Worm (Caenorhabditis elegans) whole organism, late embryonic: Measurements from ENCODE around the gene M04C3.5.

Experiments
- C08G9.2 ChIP-seq: sonication (generic microtip); optimal IDR thresholded peaks from 2 replicates; lab custom pipeline; 2016; ENCODE audit warnings: mild to moderate bottlenecking, missing genetic modification characterization, moderate library complexity, missing compliant biosample characterization
- C38D4.7 ChIP-seq: fragments of 200-800 bp; sonication (Bioruptor generic); optimal IDR thresholded peaks from 2 replicates; lab custom pipeline; 2018; ENCODE audit warnings: mild to moderate bottlenecking, missing genetic modification characterization, moderate library complexity, missing compliant biosample characterization
- K02D7.2 ChIP-seq: sonication (generic microtip); optimal IDR thresholded peaks from 2 replicates; lab custom pipeline; 2017; ENCODE audit warnings: mild to moderate bottlenecking, missing genetic modification characterization, missing compliant biosample characterization
- T23F11.4 ChIP-seq: fragments of 200-800 bp; sonication (Bioruptor generic); optimal IDR thresholded peaks from 2 replicates; lab custom pipeline; 2018; ENCODE audit warnings: mild to moderate bottlenecking, missing genetic modification characterization, missing compliant biosample characterization
- Y22D7AL.16 ChIP-seq: sonication (generic microtip); optimal IDR thresholded peaks from 2 replicates; lab custom pipeline; 2016; ENCODE audit warnings: missing genetic modification characterization, missing compliant biosample characterization
- ahr-1 ChIP-seq: sonication (generic microtip); optimal IDR thresholded peaks from 2 replicates; lab custom pipeline; 2016; ENCODE audit warnings: missing genetic modification characterization, missing compliant biosample characterization
- ceh-2 ChIP-seq: sonication (generic microtip); optimal IDR thresholded peaks from 2 replicates; lab custom pipeline; 2016; ENCODE audit warnings: missing genotype, missing genetic modification characterization, missing compliant biosample characterization
- ceh-24 ChIP-seq: sonication (generic microtip); optimal IDR thresholded peaks from 2 replicates; lab custom pipeline; 2016; ENCODE audit warnings: mild to moderate bottlenecking, missing genetic modification characterization, missing compliant biosample characterization
- ceh-30 ChIP-seq: fragments of 150-350 bp; optimal IDR thresholded peaks from 2 replicates; lab custom pipeline; 2014; ENCODE audit warnings: missing biosample characterization, missing genetic modification characterization
- ceh-31 ChIP-seq: sonication (generic microtip); optimal IDR thresholded peaks from 2 replicates; lab custom pipeline; 2016; ENCODE audit warnings: missing genetic modification characterization, missing compliant biosample characterization
- ceh-34 ChIP-seq: sonication (generic microtip); optimal IDR thresholded peaks from 2 replicates; lab custom pipeline; 2016; ENCODE audit warnings: mild to moderate bottlenecking, missing genetic modification characterization, missing compliant biosample characterization
- ceh-48 ChIP-seq: sonication (generic microtip); optimal IDR thresholded peaks from 2 replicates; lab custom pipeline; 2016; ENCODE audit warnings: missing genetic modification characterization, inconsistent platforms, missing compliant biosample characterization
- ceh-6 ChIP-seq: fragments of 200-800 bp; sonication (Bioruptor generic); optimal IDR thresholded peaks from 2 replicates; lab custom pipeline; 2018; ENCODE audit warnings: mild to moderate bottlenecking, missing genetic modification characterization, missing compliant biosample characterization
- che-1 ChIP-seq: sonication (generic microtip); optimal IDR thresholded peaks from 2 replicates; lab custom pipeline; 2016; ENCODE audit warnings: mild to moderate bottlenecking, missing genetic modification characterization, missing compliant biosample characterization
- dve-1 ChIP-seq: sonication (generic microtip); optimal IDR thresholded peaks from 2 replicates; lab custom pipeline; 2017; ENCODE audit warnings: antibody characterized with exemption, mild to moderate bottlenecking, missing genetic modification characterization, missing compliant biosample characterization
- elt-4 ChIP-seq: sonication (generic microtip); optimal IDR thresholded peaks from 2 replicates; lab custom pipeline; 2016; ENCODE audit warnings: missing genetic modification characterization, missing compliant biosample characterization
- gmeb-2 ChIP-seq: sonication (generic microtip); optimal IDR thresholded peaks from 2 replicates; lab custom pipeline; 2016; ENCODE audit warnings: missing genetic modification characterization, inconsistent platforms, missing compliant biosample characterization
- hlh-13 ChIP-seq: fragments of 200-800 bp; sonication (Bioruptor generic); optimal IDR thresholded peaks from 2 replicates; lab custom pipeline; 2018; ENCODE audit warnings: mild to moderate bottlenecking, missing genetic modification characterization, missing compliant biosample characterization
- hlh-6 ChIP-seq: sonication (generic microtip); optimal IDR thresholded peaks from 2 replicates; lab custom pipeline; 2016; ENCODE audit warnings: missing genotype, missing genetic modification characterization, missing compliant biosample characterization
- lim-6 ChIP-seq: sonication (generic microtip); optimal IDR thresholded peaks from 2 replicates; lab custom pipeline; 2016; ENCODE audit warnings: missing genetic modification characterization, missing compliant biosample characterization
- madf-2 ChIP-seq: sonication (generic microtip); optimal IDR thresholded peaks from 2 replicates; lab custom pipeline; 2017; ENCODE audit warnings: missing genetic modification characterization, missing compliant biosample characterization
- mec-3 ChIP-seq: sonication (generic microtip); optimal IDR thresholded peaks from 2 replicates; lab custom pipeline; 2016; ENCODE audit warnings: borderline replicate concordance, missing genetic modification characterization, missing compliant biosample characterization
- nhr-11 ChIP-seq: fragments of 150-350 bp; optimal IDR thresholded peaks from 2 replicates; lab custom pipeline; 2014; ENCODE audit warnings: missing biosample characterization, missing genetic modification characterization
- nhr-232 ChIP-seq: sonication (generic microtip); optimal IDR thresholded peaks from 2 replicates; lab custom pipeline; 2016; ENCODE audit warnings: missing genetic modification characterization, missing compliant biosample characterization
- npax-4 ChIP-seq: sonication (generic microtip); optimal IDR thresholded peaks from 2 replicates; lab custom pipeline; 2016; ENCODE audit warnings: missing genetic modification characterization, missing compliant biosample characterization
- pag-3 ChIP-seq: sonication (generic microtip); optimal IDR thresholded peaks from 2 replicates; lab custom pipeline; 2016; ENCODE audit warnings: missing compliant biosample characterization, missing genetic modification characterization, borderline replicate concordance
- pat-9 ChIP-seq: fragments of 200-800 bp; sonication (Bioruptor generic); optimal IDR thresholded peaks from 2 replicates; lab custom pipeline; 2018; ENCODE audit warnings: mild to moderate bottlenecking, missing genetic modification characterization, moderate library complexity, missing compliant biosample characterization
- pax-1 ChIP-seq: fragments of 150-350 bp; optimal IDR thresholded peaks from 2 replicates; lab custom pipeline; 2014; ENCODE audit warnings: missing biosample characterization, missing genetic modification characterization
- pha-4 ChIP-seq: fragments of 150-350 bp; optimal IDR thresholded peaks from 2 replicates; lab custom pipeline; 2018; ENCODE audit warnings: missing biosample characterization, missing genetic modification reagents, missing genetic modification characterization
- sdc-2 ChIP-seq: sonication (generic microtip); optimal IDR thresholded peaks from 2 replicates; lab custom pipeline; 2016; ENCODE audit warnings: missing genotype, missing genetic modification characterization, missing compliant biosample characterization
- sox-2 ChIP-seq: fragments of 200-800 bp; sonication (Bioruptor generic); IDR thresholded peaks from 2 replicates; pipeline ENCODE4 v1.3.6; 2022; ENCODE audit warnings: missing genetic modification reagents, missing genetic modification characterization, missing compliant biosample characterization
- syd-9 ChIP-seq: sonication (generic microtip); optimal IDR thresholded peaks from 2 replicates; lab custom pipeline; 2016; ENCODE audit warnings: mild to moderate bottlenecking, missing genetic modification characterization, moderate library complexity, missing compliant biosample characterization
- tbx-7 ChIP-seq: sonication (generic microtip); optimal IDR thresholded peaks from 2 replicates; lab custom pipeline; 2016; ENCODE audit warnings: missing genotype, missing genetic modification characterization, missing compliant biosample characterization
- unc-42 ChIP-seq: sonication (generic microtip); optimal IDR thresholded peaks from 2 replicates; lab custom pipeline; 2016; ENCODE audit warnings: missing genotype, missing genetic modification characterization, missing compliant biosample characterization
- unc-86 ChIP-seq: sonication (generic microtip); optimal IDR thresholded peaks from 2 replicates; lab custom pipeline; 2016; ENCODE audit warnings: missing genetic modification characterization, missing compliant biosample characterization
- zip-5 ChIP-seq: sonication (generic microtip); optimal IDR thresholded peaks from 2 replicates; lab custom pipeline; 2016; ENCODE audit warnings: missing genetic modification characterization, missing compliant biosample characterization

The M04C3.5 gene

ce11 chrV:19485261-19485660 is 35.7 kb downstream of the M04C3.5 start, which contains the start of gene Y43F8B.28:
Gene Y43F8B.28 (plus strand): TSS chrV:19485319.
- TF ChIP-seq elt-4 (tag; lab: Kevin White, UChicago) (no peak), hlh-13 (GFP tag; lab: Kevin White, UChicago) (no peak), ceh-48 (tag; lab: Kevin White, UChicago) (no peak), C38D4.7 (GFP tag; lab: Kevin White, UChicago) (no peak), hlh-6 (tag; lab: Kevin White, UChicago) (no peak), tbx-7 (no peak), ceh-2 (tag; lab: Kevin White, UChicago) (no peak), ceh-30 (tag; lab: Kevin White, UChicago) (no peak), pat-9 (no peak), mec-3 (tag; lab: Kevin White, UChicago) (no peak), nhr-11 (tag; lab: Kevin White, UChicago) (no peak), T23F11.4 (GFP tag; lab: Kevin White, UChicago) (no peak), unc-86 (tag; lab: Kevin White, UChicago) (no peak), ceh-31 (tag; lab: Kevin White, UChicago) (no peak), sdc-2 (tag; lab: Kevin White, UChicago) (no peak), pha-4 (tag; lab: Kevin White, UChicago) (no peak), K02D7.2 (no peak), syd-9 (tag; lab: Kevin White, UChicago) (no peak), nhr-232 (tag; lab: Kevin White, UChicago) (no peak)

- TF ChIP-seq C08G9.2 (no peak), pag-3 (tag; lab: Kevin White, UChicago) (no peak), che-1 (tag; lab: Kevin White, UChicago) (no peak), ceh-2 (tag; lab: Kevin White, UChicago) (no peak), K02D7.2 (no peak)
These were observed 36.2 kb downstream of the M04C3.5 start, which contains the start of gene Y43F8B.18 for ce11 chrV:19485690-19486089. Gene Y43F8B.18 (plus strand): TSS chrV:19485990.

ce11 chrV:19490461-19490860 is 40.9 kb downstream of the M04C3.5 start, which contains the start of gene Y43F8B.7:
Gene Y43F8B.7 (plus strand): TSS chrV:19490761.
- TF ChIP-seq gmeb-2 (tag; lab: Kevin White, UChicago) = no peak
- no peak for TF ChIP-seq ahr-1 (tag; lab: Kevin White, UChicago)
- TF ChIP-seq ceh-24 (tag; lab: Kevin White, UChicago) = no peak
- no peak for TF ChIP-seq ceh-34 (tag; lab: Kevin White, UChicago)
- TF ChIP-seq lim-6 (tag; lab: Kevin White, UChicago) = no peak
- no peak for TF ChIP-seq sox-2 (GFP tag; lab: Robert Waterston, UW)

- TF ChIP-seq ceh-34 (tag; lab: Kevin White, UChicago) = no peak
- TF ChIP-seq pha-4 (tag; lab: Kevin White, UChicago) = no peak
- TF ChIP-seq pax-1 = no peak
- no peak for TF ChIP-seq tbx-7
- no peak for TF ChIP-seq hlh-13 (GFP tag; lab: Kevin White, UChicago)
These were observed 41.8 kb downstream of the M04C3.5 start, which contains the start of gene Y43F8B.29 for ce11 chrV:19491302-19491701. Gene Y43F8B.29 (plus strand): TSS chrV:19491602.

- TF ChIP-seq tbx-7 (no peak), pha-4 (tag; lab: Kevin White, UChicago) (no peak), zip-5 (no peak), dve-1 (no peak), ceh-6 (GFP tag; lab: Kevin White, UChicago) (no peak), mec-3 (tag; lab: Kevin White, UChicago) (no peak), ceh-31 (tag; lab: Kevin White, UChicago) (no peak), ceh-24 (tag; lab: Kevin White, UChicago) (no peak), unc-42 (tag; lab: Kevin White, UChicago) (no peak), madf-2 (tag; lab: Kevin White, UChicago) (no peak), ceh-48 (tag; lab: Kevin White, UChicago) (no peak), unc-86 (tag; lab: Kevin White, UChicago) (no peak), Y22D7AL.16 (no peak), npax-4 (no peak), pax-1 (no peak), hlh-13 (GFP tag; lab: Kevin White, UChicago) (no peak), ceh-2 (tag; lab: Kevin White, UChicago) (no peak), sox-2 (GFP tag; lab: Robert Waterston, UW) (no peak)
These were observed 45.6 kb downstream of the M04C3.5 start for ce11 chrV:19495145-19495544.
